Fruit fly (Drosophila melanogaster): Measurements from ENCODE around the gene CG4440.

Gene CG4440

dm6 chr2L:16317777-16318610, 11.7 kb upstream of the CG4440 start:
- TF ChIP-seq CG8478 (optimal IDR thresholded peaks at IDR 0.05) = no peak
- TF ChIP-seq EcR (GFP tag; optimal IDR thresholded peaks at IDR 0.05) = no peak
- no peak for TF ChIP-seq psq (optimal IDR thresholded peaks at IDR 0.05)
- no peak for TF ChIP-seq usp (GFP tag; optimal IDR thresholded peaks at IDR 0.05)
- no peak for TF ChIP-seq pan (optimal IDR thresholded peaks at IDR 0.05)

- no peak for TF ChIP-seq pan (optimal IDR thresholded peaks at IDR 0.05)
- no peak for TF ChIP-seq EcR (GFP tag; optimal IDR thresholded peaks at IDR 0.05)
- TF ChIP-seq usp (GFP tag; optimal IDR thresholded peaks at IDR 0.05) = no peak
- TF ChIP-seq CG8478 (optimal IDR thresholded peaks at IDR 0.05) = no peak
- TF ChIP-seq Dll (optimal IDR thresholded peaks at IDR 0.05) = no peak
- TF ChIP-seq psq (optimal IDR thresholded peaks at IDR 0.05) = no peak
Measured at dm6 chr2L:16319743-16320142, 10.0 kb upstream of the CG4440 start.

dm6 chr2L:16320428-16320827, 9.3 kb upstream of the CG4440 start:
- TF ChIP-seq psq (optimal IDR thresholded peaks at IDR 0.05) = no peak

dm6 chr2L:16321209-16321608, 8.5 kb upstream of the CG4440 start:
- TF ChIP-seq Dll (optimal IDR thresholded peaks at IDR 0.05) (no peak), psq (optimal IDR thresholded peaks at IDR 0.05) (no peak), CG8478 (optimal IDR thresholded peaks at IDR 0.05) (no peak), usp (GFP tag; optimal IDR thresholded peaks at IDR 0.05) (no peak), pan (optimal IDR thresholded peaks at IDR 0.05) (no peak), EcR (GFP tag; optimal IDR thresholded peaks at IDR 0.05) (no peak)

dm6 chr2L:16321872-16322631, 7.7 kb upstream of the CG4440 start:
- TF ChIP-seq CG8478 (optimal IDR thresholded peaks at IDR 0.05) (no peak), pan (optimal IDR thresholded peaks at IDR 0.05) (no peak), psq (optimal IDR thresholded peaks at IDR 0.05) (no peak)

- TF ChIP-seq pan (optimal IDR thresholded peaks at IDR 0.05) (no peak), EcR (GFP tag; optimal IDR thresholded peaks at IDR 0.05) (no peak), usp (GFP tag; optimal IDR thresholded peaks at IDR 0.05) (no peak), psq (optimal IDR thresholded peaks at IDR 0.05) (no peak), CG8478 (optimal IDR thresholded peaks at IDR 0.05) (no peak), Dll (optimal IDR thresholded peaks at IDR 0.05) (no peak)
Measured at dm6 chr2L:16323544-16323943, 6.2 kb upstream of the CG4440 start.

- TF ChIP-seq Dll (optimal IDR thresholded peaks at IDR 0.05) = no peak
- TF ChIP-seq CG8478 (optimal IDR thresholded peaks at IDR 0.05) = no peak
- no peak for TF ChIP-seq usp (GFP tag; optimal IDR thresholded peaks at IDR 0.05)
- TF ChIP-seq pan (optimal IDR thresholded peaks at IDR 0.05) = no peak
- TF ChIP-seq psq (optimal IDR thresholded peaks at IDR 0.05) = no peak
- no peak for TF ChIP-seq EcR (GFP tag; optimal IDR thresholded peaks at IDR 0.05)
Measured at dm6 chr2L:16324833-16325232, 4.9 kb upstream of the CG4440 start.

dm6 chr2L:16325515-16326257, 4.0 kb upstream of the CG4440 start, which contains the start of gene cact:
Gene cact (minus strand): TSS chr2L:16326207.
- TF ChIP-seq pan (optimal IDR thresholded peaks at IDR 0.05) (no peak), usp (GFP tag; optimal IDR thresholded peaks at IDR 0.05) (no peak), psq (optimal IDR thresholded peaks at IDR 0.05) (no peak), Dll (optimal IDR thresholded peaks at IDR 0.05) (no peak), EcR (GFP tag; optimal IDR thresholded peaks at IDR 0.05) (no peak), CG8478 (optimal IDR thresholded peaks at IDR 0.05) (no peak)

- no peak for TF ChIP-seq psq (optimal IDR thresholded peaks at IDR 0.05)
- no peak for TF ChIP-seq EcR (GFP tag; optimal IDR thresholded peaks at IDR 0.05)
- no peak for TF ChIP-seq Dll (optimal IDR thresholded peaks at IDR 0.05)
- no peak for TF ChIP-seq pan (optimal IDR thresholded peaks at IDR 0.05)
- no peak for TF ChIP-seq usp (GFP tag; optimal IDR thresholded peaks at IDR 0.05)
- TF ChIP-seq CG8478 (optimal IDR thresholded peaks at IDR 0.05) = no peak
Measured at dm6 chr2L:16326892-16327291, 2.8 kb upstream of the CG4440 start, which contains the start of gene CG4278. Gene CG4278 (plus strand): TSS chr2L:16327069.

- no peak for TF ChIP-seq EcR (GFP tag; optimal IDR thresholded peaks at IDR 0.05)
- TF ChIP-seq usp (GFP tag; optimal IDR thresholded peaks at IDR 0.05) = no peak
- TF ChIP-seq psq (optimal IDR thresholded peaks at IDR 0.05) = no peak
- no peak for TF ChIP-seq Dll (optimal IDR thresholded peaks at IDR 0.05)
- TF ChIP-seq pan (optimal IDR thresholded peaks at IDR 0.05) = no peak
- no peak for TF ChIP-seq CG8478 (optimal IDR thresholded peaks at IDR 0.05)
Measured at dm6 chr2L:16329102-16329520, 614 bp upstream of the CG4440 start, which contains the start of gene mRpL4. Gene mRpL4 (minus strand): TSS chr2L:16329132.

dm6 chr2L:16337785-16338184, 8.1 kb downstream of the CG4440 start, which contains the start of gene CG31817:
Gene CG31817 (minus strand): TSS chr2L:16337885.
- no peak for TF ChIP-seq Dll (optimal IDR thresholded peaks at IDR 0.05)
- no peak for TF ChIP-seq usp (GFP tag; optimal IDR thresholded peaks at IDR 0.05)
- no peak for TF ChIP-seq EcR (GFP tag; optimal IDR thresholded peaks at IDR 0.05)
- TF ChIP-seq CG8478 (optimal IDR thresholded peaks at IDR 0.05) = no peak
- TF ChIP-seq pan (optimal IDR thresholded peaks at IDR 0.05) = no peak
- no peak for TF ChIP-seq psq (optimal IDR thresholded peaks at IDR 0.05)

Data from whole organism.